Worm (Caenorhabditis elegans): ENCODE results near the gene D1086.21.

Gene D1086.21

ce11 chrV:14067816-14068296, 3.3 kb downstream of the D1086.21 start, which contains the start of gene D1086.17:
TSS of gene D1086.17 (plus strand) at chrV:14067866.
- no peak for TF ChIP-seq ZK546.5 (tag; optimal IDR thresholded peaks at IDR 0.05)
- TF ChIP-seq aly-2 (tag; optimal IDR thresholded peaks at IDR 0.05): no peak
- no peak for TF ChIP-seq ceh-9 (tag; optimal IDR thresholded peaks at IDR 0.05)
- TF ChIP-seq lsy-12 (tag; optimal IDR thresholded peaks at IDR 0.05): no peak
- no peak for TF ChIP-seq hmg-11 (tag; optimal IDR thresholded peaks at IDR 0.05)
- no peak for TF ChIP-seq pha-4 (tag; optimal IDR thresholded peaks at IDR 0.05)
- no peak for TF ChIP-seq fkh-2 (tag; optimal IDR thresholded peaks at IDR 0.05)
- TF ChIP-seq skn-1 (tag; optimal IDR thresholded peaks at IDR 0.05): no peak
- no peak for TF ChIP-seq ztf-4 (tag; optimal IDR thresholded peaks at IDR 0.05)
- no peak for TF ChIP-seq R02D3.7 (tag; optimal IDR thresholded peaks at IDR 0.05)
- TF ChIP-seq nhr-28 (tag; optimal IDR thresholded peaks at IDR 0.05): no peak
- no peak for TF ChIP-seq nhr-67 (tag; optimal IDR thresholded peaks at IDR 0.05)
- TF ChIP-seq snpc-4 (tag; optimal IDR thresholded peaks at IDR 0.05): no peak
- no peak for TF ChIP-seq nhr-12 (tag; optimal IDR thresholded peaks at IDR 0.05)
- no peak for TF ChIP-seq daf-12 (tag; optimal IDR thresholded peaks at IDR 0.05)
- TF ChIP-seq elt-2 (tag; optimal IDR thresholded peaks at IDR 0.05): no peak
- no peak for TF ChIP-seq jun-1 (tag; optimal IDR thresholded peaks at IDR 0.05)

ce11 chrV:14069899-14070298, 5.4 kb downstream of the D1086.21 start:
- no peak for TF ChIP-seq unc-39 (tag; optimal IDR thresholded peaks at IDR 0.05)
- TF ChIP-seq unc-62 (GFP tag; optimal IDR thresholded peaks at IDR 0.05): no peak
- TF ChIP-seq pha-4 (tag; optimal IDR thresholded peaks at IDR 0.05): no peak
- TF ChIP-seq jun-1 (tag; optimal IDR thresholded peaks at IDR 0.05): no peak
- no peak for TF ChIP-seq sea-2 (GFP tag; optimal IDR thresholded peaks at IDR 0.05)
- TF ChIP-seq hmg-11 (tag; optimal IDR thresholded peaks at IDR 0.05): no peak
- no peak for TF ChIP-seq nhr-67 (tag; optimal IDR thresholded peaks at IDR 0.05)
- no peak for TF ChIP-seq nhr-237 (tag; optimal IDR thresholded peaks at IDR 0.05)
- no peak for TF ChIP-seq ztf-4 (tag; optimal IDR thresholded peaks at IDR 0.05)
- no peak for TF ChIP-seq pqm-1 (tag; optimal IDR thresholded peaks at IDR 0.05)
- no peak for TF ChIP-seq ZK546.5 (tag; optimal IDR thresholded peaks at IDR 0.05)
- TF ChIP-seq lsy-12 (tag; optimal IDR thresholded peaks at IDR 0.05): no peak
- TF ChIP-seq nhr-11 (tag; optimal IDR thresholded peaks at IDR 0.05): no peak
- TF ChIP-seq daf-12 (tag; optimal IDR thresholded peaks at IDR 0.05): no peak
- no peak for TF ChIP-seq eor-1 (tag; optimal IDR thresholded peaks at IDR 0.05)
- no peak for TF ChIP-seq nhr-28 (tag; optimal IDR thresholded peaks at IDR 0.05)
- TF ChIP-seq nhr-23 (tag; optimal IDR thresholded peaks at IDR 0.05): no peak
- no peak for TF ChIP-seq snpc-4 (tag; optimal IDR thresholded peaks at IDR 0.05)
- TF ChIP-seq nhr-25 (tag; optimal IDR thresholded peaks at IDR 0.05): no peak

- TF ChIP-seq fos-1 (tag; optimal IDR thresholded peaks at IDR 0.05): no peak
- TF ChIP-seq skn-1 (tag; optimal IDR thresholded peaks at IDR 0.05): no peak
- TF ChIP-seq ztf-4 (tag; optimal IDR thresholded peaks at IDR 0.05): no peak
- no peak for TF ChIP-seq lin-15B (tag; optimal IDR thresholded peaks at IDR 0.05)
- TF ChIP-seq aly-2 (tag; optimal IDR thresholded peaks at IDR 0.05): no peak
- TF ChIP-seq ceh-9 (tag; optimal IDR thresholded peaks at IDR 0.05): no peak
These were observed 9.6 kb downstream of the D1086.21 start, which contains the start of gene D1086.11 for ce11 chrV:14074160-14074559. TSS of gene D1086.11 (plus strand) at chrV:14074460.

ce11 chrV:14079501-14079900, 15.0 kb downstream of the D1086.21 start, which contains the start of gene D1086.6:
TSS of gene D1086.6 (plus strand) at chrV:14079801.
- TF ChIP-seq hmg-11 (tag; optimal IDR thresholded peaks at IDR 0.05) (no peak), ztf-4 (tag; optimal IDR thresholded peaks at IDR 0.05) (no peak), lsy-12 (tag; optimal IDR thresholded peaks at IDR 0.05) (no peak), nhr-23 (tag; optimal IDR thresholded peaks at IDR 0.05) (no peak), unc-39 (tag; optimal IDR thresholded peaks at IDR 0.05) (no peak), jun-1 (tag; optimal IDR thresholded peaks at IDR 0.05) (no peak), ceh-28 (tag; optimal IDR thresholded peaks at IDR 0.05) (no peak), lin-39 (tag; optimal IDR thresholded peaks at IDR 0.05) (no peak), tbx-2 (tag; optimal IDR thresholded peaks at IDR 0.05) (no peak), ceh-9 (tag; optimal IDR thresholded peaks at IDR 0.05) (no peak), fkh-10 (GFP tag; optimal IDR thresholded peaks at IDR 0.05) (no peak), eor-1 (tag; optimal IDR thresholded peaks at IDR 0.05) (no peak), egl-27 (tag; optimal IDR thresholded peaks at IDR 0.05) (no peak), ama-1 (optimal IDR thresholded peaks at IDR 0.05) (no peak), mml-1 (tag; optimal IDR thresholded peaks at IDR 0.05) (no peak), pqm-1 (tag; optimal IDR thresholded peaks at IDR 0.05) (no peak), ceh-82 (tag; optimal IDR thresholded peaks at IDR 0.05) (no peak), nhr-11 (tag; optimal IDR thresholded peaks at IDR 0.05) (no peak)
